Fruit fly (Drosophila melanogaster): ENCODE data around the gene sqz.

sqz gene

dm6 chr3R:19180263-19180893, 16.4 kb downstream of the sqz start, which contains the start of the genes CG5555 and myd (continued):
- TF ChIP-seq tup (GFP tag; optimal IDR thresholded peaks at IDR 0.05) (no peak), CG15011 (GFP tag; optimal IDR thresholded peaks at IDR 0.05) (no peak), PHDP (tag; optimal IDR thresholded peaks at IDR 0.05) (peak; percentile 63), CG17385 (GFP tag; optimal IDR thresholded peaks at IDR 0.05) (peak; percentile 8), Fer1 (GFP tag; optimal IDR thresholded peaks at IDR 0.05) (peak; percentile 55), CG30403 (GFP tag; optimal IDR thresholded peaks at IDR 0.05) (peak; percentile 41), sob (GFP tag; IDR thresholded peaks at IDR 0.05) (peak; percentile 64; the same call in 1 of the 2 replicates), Xrp1 (GFP tag; IDR thresholded peaks at IDR 0.05) (peak; percentile 27; the same call in 1 of the 2 replicates), ap (GFP tag; IDR thresholded peaks at IDR 0.05) (no peak), Taf1 (GFP tag; IDR thresholded peaks at IDR 0.05) (no peak), CG6272 (GFP tag; IDR thresholded peaks at IDR 0.05) (no peak), cas (GFP tag; IDR thresholded peaks at IDR 0.05) (no peak), Dp (GFP tag; optimal IDR thresholded peaks at IDR 0.05) (peak; percentile 80), kni (GFP tag; optimal IDR thresholded peaks at IDR 0.05) (peak; percentile 3), lilli (GFP tag; optimal IDR thresholded peaks at IDR 0.05) (peak; percentile 64), ro (GFP tag; IDR thresholded peaks at IDR 0.05) (no peak), CG9215 (GFP tag; IDR thresholded peaks at IDR 0.05) (no peak), Mrtf (GFP tag; IDR thresholded peaks at IDR 0.05) (no peak), shn (GFP tag; optimal IDR thresholded peaks at IDR 0.05) (peak; percentile 13), Rfx (GFP tag; IDR thresholded peaks at IDR 0.05) (peak; percentile 62), crc (GFP tag; optimal IDR thresholded peaks at IDR 0.05) (peak; percentile 13), CoRest (tag; optimal IDR thresholded peaks at IDR 0.05) (no peak), CG34376 (GFP tag; optimal IDR thresholded peaks at IDR 0.05) (no peak), HLH3B (GFP tag; IDR thresholded peaks at IDR 0.05) (no peak), eve (GFP tag; optimal IDR thresholded peaks at IDR 0.05) (peak in 1 of 2 experiments; percentile 85), CG7271 (tag; optimal IDR thresholded peaks at IDR 0.05) (no peak), CG31388 (GFP tag; optimal IDR thresholded peaks at IDR 0.05) (no peak), Hmx (GFP tag; optimal IDR thresholded peaks at IDR 0.05) (no peak), gce (GFP tag; IDR thresholded peaks at IDR 0.05) (no peak), twi (tag; optimal IDR thresholded peaks at IDR 0.05) (no peak), CG2120 (GFP tag; optimal IDR thresholded peaks at IDR 0.05) (peak; percentile 76), CG9437 (GFP tag; optimal IDR thresholded peaks at IDR 0.05) (no peak), Aef1 (GFP tag; IDR thresholded peaks at IDR 0.05) (no peak; the same call in 2 of the 3 replicates), pfk (GFP tag; optimal IDR thresholded peaks at IDR 0.05) (no peak), CG13296 (GFP tag; optimal IDR thresholded peaks at IDR 0.05) (peak; percentile 46), Usf (GFP tag; optimal IDR thresholded peaks at IDR 0.05) (no peak), TFAM (GFP tag; optimal IDR thresholded peaks at IDR 0.05) (no peak), CG15269 (tag; optimal IDR thresholded peaks at IDR 0.05) (no peak), CG5953 (GFP tag; IDR thresholded peaks at IDR 0.05) (no peak), fru (optimal IDR thresholded peaks at IDR 0.05) (no peak), CG10565 (GFP tag; optimal IDR thresholded peaks at IDR 0.05) (no peak), repo (GFP tag; optimal IDR thresholded peaks at IDR 0.05) (no peak), CG17328 (GFP tag; IDR thresholded peaks at IDR 0.05) (peak; percentile 53), H15 (GFP tag; IDR thresholded peaks at IDR 0.05) (no peak), az2 (GFP tag; optimal IDR thresholded peaks at IDR 0.05) (peak; percentile 17), Mes4 (GFP tag; optimal IDR thresholded peaks at IDR 0.05) (no peak), ham (GFP tag; IDR thresholded peaks at IDR 0.05) (no peak), Ada2b (GFP tag; IDR thresholded peaks at IDR 0.05) (no peak), CG42726 (GFP tag; IDR thresholded peaks at IDR 0.05; ENCODE audit: partially characterized antibody) (no peak), Ssrp (tag; optimal IDR thresholded peaks at IDR 0.05) (no peak), Gsc (GFP tag; IDR thresholded peaks at IDR 0.05) (no peak), CG11695 (GFP tag; IDR thresholded peaks at IDR 0.05) (peak; percentile 46; the same call in 1 of the 3 replicates)

All from whole organism, embryonic.